In genomic region chr3R:31218214-31218876, dm6 we compare ENCODE assay signal across 1 fruit fly cellular context.
TF ChIP-seq lines count a peak whose summit lies in the region.

No protein-coding gene starts in this region.

TF ChIP-seq in whole organism, embryonic, 481 proteins besides CTCF, POLR2A, EP300 and RAD21 (continued from another document):
- peak; percentile 17 for TF ChIP-seq CG33213 (GFP tag; optimal IDR thresholded peaks at IDR 0.05; lab: Kevin White, UChicago)
- TF ChIP-seq CG42726 (GFP tag; IDR thresholded peaks at IDR 0.05; lab: Robert Waterston, UW; ENCODE audit: partially characterized antibody), result no peak
- TF ChIP-seq bigmax (GFP tag; optimal IDR thresholded peaks at IDR 0.05; lab: Kevin White, UChicago), result peak; percentile 100
- TF ChIP-seq zen2 (GFP tag; IDR thresholded peaks at IDR 0.05; lab: Robert Waterston, UW; ENCODE audit: partially characterized antibody), result no peak
- no peak for TF ChIP-seq CG4360 (GFP tag; IDR thresholded peaks at IDR 0.05; lab: Robert Waterston, UW)
- TF ChIP-seq abd-A (tag; optimal IDR thresholded peaks at IDR 0.05; lab: Kevin White, UChicago), result peak; percentile 14
- TF ChIP-seq CG12299 (tag; optimal IDR thresholded peaks at IDR 0.05; lab: Kevin White, UChicago), result peak; percentile 6
- no peak for TF ChIP-seq eve (GFP tag; optimal IDR thresholded peaks at IDR 0.05; lab: Kevin White, UChicago)
- no peak for TF ChIP-seq nerfin-2 (GFP tag; IDR thresholded peaks at IDR 0.05; lab: Robert Waterston, UW; ENCODE audit: partially characterized antibody)
- no peak for TF ChIP-seq Sry-β (GFP tag; optimal IDR thresholded peaks at IDR 0.05; lab: Kevin White, UChicago)
- no peak for TF ChIP-seq CG9609 (GFP tag; optimal IDR thresholded peaks at IDR 0.05; lab: Kevin White, UChicago)
- TF ChIP-seq Dek (tag; optimal IDR thresholded peaks at IDR 0.05; lab: Kevin White, UChicago), result peak; percentile 9
- peak; percentile 47 for TF ChIP-seq CG17385 (GFP tag; optimal IDR thresholded peaks at IDR 0.05; lab: Kevin White, UChicago)
- TF ChIP-seq psq (GFP tag; optimal IDR thresholded peaks at IDR 0.05; lab: Kevin White, UChicago), result no peak
- peak; percentile 96 for TF ChIP-seq YL-1 (GFP tag; optimal IDR thresholded peaks at IDR 0.05; lab: Kevin White, UChicago)
- TF ChIP-seq CG11456 (GFP tag; IDR thresholded peaks at IDR 0.05; lab: Robert Waterston, UW), result no peak
- peak; percentile 62 for TF ChIP-seq dm (GFP tag; optimal IDR thresholded peaks at IDR 0.05; lab: Kevin White, UChicago)
- no peak for TF ChIP-seq CG13287 (GFP tag; IDR thresholded peaks at IDR 0.05; lab: Robert Waterston, UW; ENCODE audit: partially characterized antibody)
- peak; percentile 22 for TF ChIP-seq grau (tag; optimal IDR thresholded peaks at IDR 0.05; lab: Kevin White, UChicago)
- TF ChIP-seq Med (GFP tag; lab: Kevin White, UChicago), result peak; percentile 67
- peak; percentile 2 for TF ChIP-seq kah (GFP tag; optimal IDR thresholded peaks at IDR 0.05; lab: Kevin White, UChicago)
- peak in 1 of 2 experiments; percentile 100 for TF ChIP-seq Pdp1 (GFP tag; optimal IDR thresholded peaks at IDR 0.05; lab: Kevin White, UChicago)
- TF ChIP-seq CG7357 (GFP tag; IDR thresholded peaks at IDR 0.05; lab: Robert Waterston, UW), result no peak
- TF ChIP-seq CG4617 (GFP tag; optimal IDR thresholded peaks at IDR 0.05; lab: Kevin White, UChicago; ENCODE audit: borderline replicate concordance), result peak; percentile 19
- no peak for TF ChIP-seq CG8089 (GFP tag; optimal IDR thresholded peaks at IDR 0.05; lab: Kevin White, UChicago)
- TF ChIP-seq sug (tag; optimal IDR thresholded peaks at IDR 0.05; lab: Kevin White, UChicago), result peak; percentile 55
- TF ChIP-seq lmd (GFP tag; IDR thresholded peaks at IDR 0.05; lab: Robert Waterston, UW), result no peak
- no peak for TF ChIP-seq wor (GFP tag; IDR thresholded peaks at IDR 0.05; lab: Robert Waterston, UW)
- TF ChIP-seq Trl (optimal IDR thresholded peaks at IDR 0.05; lab: Kevin White, UChicago), result no peak
- no peak for TF ChIP-seq Trl (GFP tag; optimal IDR thresholded peaks at IDR 0.05; lab: Kevin White, UChicago)
- peak; percentile 74 for TF ChIP-seq CG17912 (GFP tag; optimal IDR thresholded peaks at IDR 0.05; lab: Kevin White, UChicago)
- TF ChIP-seq CG13624 (GFP tag; optimal IDR thresholded peaks at IDR 0.05; lab: Kevin White, UChicago), result peak; percentile 18
- peak; percentile 18 for TF ChIP-seq mirr (GFP tag; optimal IDR thresholded peaks at IDR 0.05; lab: Kevin White, UChicago)
- peak; percentile 25 for TF ChIP-seq CG2116 (GFP tag; optimal IDR thresholded peaks at IDR 0.05; lab: Kevin White, UChicago)
- peak; percentile 53 for TF ChIP-seq CG10431 (GFP tag; optimal IDR thresholded peaks at IDR 0.05; lab: Kevin White, UChicago)
- TF ChIP-seq CG17186 (GFP tag; optimal IDR thresholded peaks at IDR 0.05; lab: Kevin White, UChicago), result peak; percentile 22
- peak; percentile 50 for TF ChIP-seq CG10543 (GFP tag; optimal IDR thresholded peaks at IDR 0.05; lab: Kevin White, UChicago)
- no peak for TF ChIP-seq fd3F (GFP tag; optimal IDR thresholded peaks at IDR 0.05; lab: Kevin White, UChicago)
- peak; percentile 3 for TF ChIP-seq CG34376 (GFP tag; optimal IDR thresholded peaks at IDR 0.05; lab: Kevin White, UChicago)
- TF ChIP-seq exex (tag; optimal IDR thresholded peaks at IDR 0.05; lab: Kevin White, UChicago), result peak; percentile 50
- TF ChIP-seq CG32772 (GFP tag; IDR thresholded peaks at IDR 0.05; lab: Robert Waterston, UW), result no peak
- no peak for TF ChIP-seq CG1647 (GFP tag; optimal IDR thresholded peaks at IDR 0.05; lab: Kevin White, UChicago)
- peak; percentile 1 for TF ChIP-seq salm (tag; optimal IDR thresholded peaks at IDR 0.05; lab: Kevin White, UChicago)
- no peak for TF ChIP-seq vfl (GFP tag; optimal IDR thresholded peaks at IDR 0.05; lab: Kevin White, UChicago)
- no peak for TF ChIP-seq Sin3A (optimal IDR thresholded peaks at IDR 0.05; lab: Kevin White, UChicago)
- no peak for TF ChIP-seq Oli (tag; optimal IDR thresholded peaks at IDR 0.05; lab: Kevin White, UChicago)
